Fruit fly (Drosophila melanogaster) whole organism, embryonic: ENCODE data around the gene RabX6.
A peak's percentile ranks its signal among the peaks of the same experiment; 100 is the strongest.

Experiments
- Atf-2 ChIP-seq: fragments of 200-800 bp; sonication (Bioruptor generic); optimal IDR thresholded peaks from 2 replicates; lab custom pipeline; 2016; ENCODE audit warnings: missing biosample characterization, missing genetic modification characterization
- CG15601 ChIP-seq: fragments of 200-800 bp; sonication (Bioruptor generic); optimal IDR thresholded peaks from 3 replicates; lab custom pipeline; 2019; ENCODE audit warnings: missing biosample characterization, mild to moderate bottlenecking, missing genetic modification characterization, moderate library complexity
- CG3281 ChIP-seq: fragments of 200-800 bp; sonication (Bioruptor generic); optimal IDR thresholded peaks from 3 replicates; lab custom pipeline; 2017; ENCODE audit warnings: missing biosample characterization, mild to moderate bottlenecking, missing genetic modification characterization
- CG34422 ChIP-seq: fragments of 200-800 bp; sonication (Bioruptor generic); IDR thresholded peaks from 3 replicates; pipeline ENCODE4 v1.3.6; 2022; ENCODE audit warnings: missing biosample characterization, missing genetic modification characterization
- CG4360 ChIP-seq: fragments of 200-800 bp; sonication (Bioruptor generic); IDR thresholded peaks from 2 replicates; pipeline ENCODE4 v1.3.6; 2022; ENCODE audit warnings: missing biosample characterization, missing genetic modification characterization
- CG4707 ChIP-seq: fragments of 200-800 bp; sonication (Bioruptor generic); optimal IDR thresholded peaks from 2 replicates; lab custom pipeline; 2018; ENCODE audit warnings: missing biosample characterization, mild to moderate bottlenecking, missing genetic modification characterization, moderate library complexity
- CG6813 ChIP-seq: fragments of 200-800 bp; sonication (Bioruptor generic); optimal IDR thresholded peaks from 2 replicates; lab custom pipeline; 2017; ENCODE audit warnings: missing biosample characterization, missing genetic modification characterization, mild to moderate bottlenecking, moderate library complexity, missing genetic modification reagents
- CG7963 ChIP-seq: fragments of 200-800 bp; sonication (Bioruptor generic); IDR thresholded peaks from 3 replicates; pipeline ENCODE4 v1.3.6; 2022; ENCODE audit warnings: missing biosample characterization, missing genetic modification characterization; ENCODE audit not compliant: partially characterized antibody
- CG8290 ChIP-seq, 3 experiments: fragments of 200-800 bp; sonication (Bioruptor generic); optimal IDR thresholded peaks; 2 replicates each; lab custom pipeline; 2016 to 2019; ENCODE audit warnings: missing biosample characterization in 3 of 3, missing genetic modification characterization in 3 of 3, mild to moderate bottlenecking in 2 of 3, moderate library complexity in 1 of 3
- Dip3 ChIP-seq: fragments of 200-800 bp; sonication (Bioruptor generic); optimal IDR thresholded peaks from 3 replicates; lab custom pipeline; 2016; ENCODE audit warnings: missing biosample characterization, missing genetic modification characterization
- Drgx ChIP-seq: fragments of 200-800 bp; sonication (Bioruptor generic); IDR thresholded peaks from 2 replicates; pipeline ENCODE4 v1.3.6; 2022; ENCODE audit warnings: missing biosample characterization, missing genetic modification characterization
- HHEX ChIP-seq: fragments of 200-800 bp; sonication (Bioruptor generic); optimal IDR thresholded peaks from 3 replicates; lab custom pipeline; 2017; ENCODE audit warnings: missing biosample characterization, mild to moderate bottlenecking, missing genetic modification characterization, missing genetic modification reagents
- HLH4C ChIP-seq: fragments of 200-800 bp; sonication (Bioruptor generic); IDR thresholded peaks from 3 replicates; pipeline ENCODE4 v1.3.6; 2022; ENCODE audit warnings: missing biosample characterization, missing genetic modification characterization; ENCODE audit not compliant: partially characterized antibody
- MTF-1 ChIP-seq: fragments of 200-800 bp; sonication (Bioruptor generic); optimal IDR thresholded peaks from 2 replicates; lab custom pipeline; 2018; ENCODE audit warnings: missing biosample characterization, mild to moderate bottlenecking, missing genetic modification characterization, borderline replicate concordance
- bigmax ChIP-seq: fragments of 200-800 bp; sonication (Bioruptor generic); optimal IDR thresholded peaks from 2 replicates; lab custom pipeline; 2018; ENCODE audit warnings: missing biosample characterization, mild to moderate bottlenecking, missing genetic modification characterization
- ranshi ChIP-seq: fragments of 200-800 bp; sonication (Bioruptor generic); IDR thresholded peaks from 2 replicates; pipeline ENCODE4 v1.3.6; 2022; ENCODE audit warnings: missing biosample characterization, missing genetic modification characterization
- sens ChIP-seq: fragments of 200-800 bp; sonication (Bioruptor generic); peaks from one replicate; lab custom pipeline; 2016; ENCODE audit warnings: missing biosample characterization, missing genetic modification characterization
- stc ChIP-seq: fragments of 200-800 bp; sonication (Bioruptor generic); IDR thresholded peaks from 2 replicates; pipeline ENCODE4 v1.3.6; 2022; ENCODE audit warnings: missing biosample characterization, missing genetic modification characterization
- ttk ChIP-seq: fragments of 200-800 bp; sonication (Bioruptor generic); IDR thresholded peaks from 2 replicates; pipeline ENCODE4 v2.1.2; 2022; ENCODE audit warnings: missing biosample characterization, missing genetic modification characterization
- twi ChIP-seq: fragments of 200-800 bp; optimal IDR thresholded peaks from 2 replicates; lab custom pipeline; 2019; ENCODE audit warnings: missing biosample characterization, mild to moderate bottlenecking, missing genetic modification characterization, moderate library complexity
- vvl ChIP-seq: fragments of 200-800 bp; sonication (Bioruptor generic); IDR thresholded peaks from 2 replicates; pipeline ENCODE4 v1.3.6; 2022; ENCODE audit warnings: missing biosample characterization, missing genetic modification characterization

RabX6 gene

dm6 chr3L:739357-740130 lies 49.2 kb downstream of the RabX6 start (continued):
- peak; percentile 99 for TF ChIP-seq twi (tag; lab: Kevin White, UChicago)
- TF ChIP-seq CG4707 (GFP tag; lab: Kevin White, UChicago) = peak; percentile 80
- no peak for TF ChIP-seq CG15601 (tag; lab: Kevin White, UChicago)
- TF ChIP-seq sens (GFP tag; lab: Kevin White, UChicago) = peak; percentile 7
- TF ChIP-seq ttk (GFP tag; lab: Robert Waterston, UW) = 0 out of 2 replicates have a peak, but pooled peaks have one; percentile 8
- TF ChIP-seq Drgx (GFP tag; lab: Robert Waterston, UW) = peak; percentile 32; the same call in 1 of the 2 replicates
- peak; percentile 10 for TF ChIP-seq HHEX (GFP tag; lab: Kevin White, UChicago)
- peak; percentile 55 for TF ChIP-seq CG4360 (GFP tag; lab: Robert Waterston, UW)
- 0 out of 3 replicates have a peak, but pooled peaks have one; percentile 23 for TF ChIP-seq HLH4C
- no peak for TF ChIP-seq CG3281
- TF ChIP-seq MTF-1 = no peak
- peak; percentile 11 for TF ChIP-seq Atf-2
- 0 out of 2 replicates have a peak, but pooled peaks have one; percentile 15 for TF ChIP-seq ranshi
- TF ChIP-seq Dip3 (GFP tag; lab: Kevin White, UChicago) = no peak
- TF ChIP-seq vvl (GFP tag; lab: Robert Waterston, UW) = 0 out of 2 replicates have a peak, but pooled peaks have one; percentile 17
- 0 out of 3 replicates have a peak, but pooled peaks have one; percentile 24 for TF ChIP-seq CG34422 (GFP tag; lab: Robert Waterston, UW)
- no peak for TF ChIP-seq CG8290 (GFP tag; optimal IDR thresholded peaks at IDR 0.05; lab: Kevin White, UChicago)
- peak in 1 of 2 experiments; percentile 7 for TF ChIP-seq CG8290 (tag; optimal IDR thresholded peaks at IDR 0.05; lab: Kevin White, UChicago)
- 0 out of 3 replicates have a peak, but pooled peaks have one; percentile 39 for TF ChIP-seq CG7963 (GFP tag; lab: Robert Waterston, UW)
- TF ChIP-seq bigmax (GFP tag; lab: Kevin White, UChicago) = no peak
- 0 out of 2 replicates have a peak, but pooled peaks have one; percentile 11 for TF ChIP-seq stc (GFP tag; lab: Robert Waterston, UW)
- TF ChIP-seq CG6813 (GFP tag; lab: Kevin White, UChicago) = no peak
